Fruit fly (Drosophila melanogaster): ENCODE data around the gene CG10097.

The CG10097 gene

DNA sequence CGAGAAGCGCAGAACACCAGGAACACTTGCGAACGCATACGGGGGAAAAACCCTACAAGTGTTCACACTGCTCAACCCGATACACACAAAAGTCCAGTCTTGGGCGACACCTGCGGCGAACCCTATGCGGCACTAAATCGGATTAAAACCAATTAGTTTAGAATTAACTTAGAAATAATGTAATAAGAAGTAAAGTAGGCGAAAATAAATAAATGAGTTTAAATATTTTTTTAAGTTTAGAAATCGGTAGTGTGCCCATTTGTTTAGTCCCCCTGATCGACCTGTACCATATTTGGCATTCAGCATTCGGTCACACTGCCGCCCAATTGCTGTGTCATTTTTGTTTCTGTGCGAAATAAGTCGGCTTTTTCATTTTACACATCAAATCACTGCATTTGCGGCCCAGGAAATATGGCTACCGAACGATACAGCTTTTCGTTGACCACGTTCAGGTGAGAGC is 35.3 kb upstream of the CG10097 start, which contains the start of gene Prosalpha2 (continued):
- TF ChIP-seq vri (GFP tag; optimal IDR thresholded peaks at IDR 0.05): no peak
- TF ChIP-seq CG11902 (GFP tag; optimal IDR thresholded peaks at IDR 0.05): no peak
- TF ChIP-seq salr (GFP tag; optimal IDR thresholded peaks at IDR 0.05): no peak
- no peak for TF ChIP-seq Met (GFP tag; optimal IDR thresholded peaks at IDR 0.05)
- TF ChIP-seq CG10631 (GFP tag; optimal IDR thresholded peaks at IDR 0.05): no peak
- no peak for TF ChIP-seq Hr39 (GFP tag; optimal IDR thresholded peaks at IDR 0.05)
- TF ChIP-seq svp (GFP tag): no peak
- peak; percentile 16 for TF ChIP-seq CG34406 (GFP tag; optimal IDR thresholded peaks at IDR 0.05)

DNA sequence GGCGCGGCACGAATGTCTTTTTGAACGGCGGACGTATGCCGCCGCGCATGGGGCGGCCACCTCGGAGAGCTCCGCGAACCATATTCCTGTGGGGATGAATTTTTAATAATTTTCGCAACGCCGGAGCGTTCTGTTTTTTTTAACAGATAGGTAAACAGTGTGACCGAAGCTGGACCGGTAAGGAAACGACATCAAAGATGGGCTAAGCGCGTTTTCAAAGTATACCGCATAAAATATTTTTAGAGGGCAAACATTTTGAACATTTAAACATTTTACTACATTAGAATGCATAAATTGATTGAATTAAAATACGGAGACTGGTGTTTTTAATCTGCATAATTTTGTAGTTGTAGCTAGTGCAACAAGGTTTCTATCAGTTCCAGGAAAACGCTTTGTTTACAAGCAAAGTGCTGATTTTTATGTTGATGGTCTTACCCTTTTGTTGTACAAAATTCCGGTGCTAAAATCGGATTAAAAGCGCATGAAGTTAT is 33.4 kb upstream of the CG10097 start, which contains the start of the genes CG5641 and CG5245:
Gene CG5641 (minus strand): TSS at position 163 of the 491 bp plus-strand sequence.
Gene CG5245 (plus strand): TSS at position 441 of the 491 bp plus-strand sequence.
- TF ChIP-seq acj6 (GFP tag; optimal IDR thresholded peaks at IDR 0.05): no peak
- peak; percentile 17 for TF ChIP-seq Sox14 (GFP tag; optimal IDR thresholded peaks at IDR 0.05)

DNA sequence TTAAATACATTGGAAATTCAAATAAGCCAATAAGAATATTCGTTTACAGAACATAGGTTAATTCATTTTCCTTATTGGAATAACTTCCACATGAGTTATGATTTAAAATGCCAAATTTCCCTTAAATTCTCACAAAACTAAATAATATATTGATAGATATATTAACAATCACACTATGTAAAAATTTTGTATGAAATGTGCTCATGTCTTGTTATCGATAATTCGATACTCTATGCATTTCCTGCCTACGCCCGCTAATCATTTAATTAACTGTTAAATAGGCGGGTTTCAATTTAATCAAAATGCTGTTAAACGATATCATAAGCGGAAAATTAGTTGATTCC is 30.5 kb upstream of the CG10097 start, which contains the start of gene NANS:
Gene NANS (plus strand): TSS at position 269 of the 344 bp plus-strand sequence.
- peak; percentile 17 for TF ChIP-seq CG6854 (GFP tag; optimal IDR thresholded peaks at IDR 0.05)
- TF ChIP-seq CG8632 (GFP tag; optimal IDR thresholded peaks at IDR 0.05): no peak
- no peak for TF ChIP-seq Eip78C (GFP tag)
- no peak for TF ChIP-seq CG3032 (tag; optimal IDR thresholded peaks at IDR 0.05)
- TF ChIP-seq CG10669 (GFP tag; optimal IDR thresholded peaks at IDR 0.05): no peak
- TF ChIP-seq Sox14 (GFP tag; optimal IDR thresholded peaks at IDR 0.05): no peak
- no peak for TF ChIP-seq Hr4 (GFP tag; optimal IDR thresholded peaks at IDR 0.05)
- no peak for TF ChIP-seq fd59A (GFP tag; optimal IDR thresholded peaks at IDR 0.05)

DNA sequence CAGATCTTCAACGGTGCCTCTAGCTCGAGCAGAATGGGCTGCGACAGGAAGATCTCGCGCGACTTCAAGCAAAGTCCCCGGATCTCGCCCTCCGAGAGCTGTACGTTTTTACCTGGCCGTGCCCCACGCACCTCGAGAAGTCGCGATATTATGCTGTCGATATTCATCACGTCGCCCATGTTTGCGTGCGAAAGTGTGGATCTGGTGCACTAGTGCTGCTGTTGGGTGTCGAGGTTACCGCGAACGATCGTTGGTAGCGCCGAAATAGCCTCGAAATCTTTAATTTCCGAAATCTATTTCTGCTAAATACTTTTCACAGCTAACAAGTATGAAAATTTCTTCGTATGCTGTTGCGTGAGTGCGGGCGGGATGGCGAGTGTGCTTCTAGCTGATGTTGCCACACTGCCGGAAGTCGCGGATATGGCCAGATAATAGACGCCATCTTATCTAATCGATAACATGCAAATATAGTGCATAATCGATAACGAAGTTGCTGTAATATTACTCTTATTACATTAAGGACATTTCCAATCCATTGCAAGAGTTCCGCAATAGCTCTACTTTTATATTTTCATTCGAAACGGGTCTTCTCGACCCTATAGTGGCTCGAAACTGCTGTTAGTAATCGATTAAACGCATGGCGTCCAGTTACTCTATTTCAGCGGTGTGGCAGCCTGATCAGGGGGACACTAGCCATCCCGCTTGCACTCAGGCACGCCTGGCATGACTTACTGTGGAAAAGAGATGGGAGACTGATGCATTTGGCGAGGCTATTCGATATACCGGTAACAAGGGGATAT is 29.9 kb upstream of the CG10097 start, which contains the start of gene Pp1-87B:
Gene Pp1-87B (minus strand): TSS at position 408 of the 800 bp plus-strand sequence.
- TF ChIP-seq Eip93F (GFP tag; optimal IDR thresholded peaks at IDR 0.05) (no peak), esn (GFP tag; optimal IDR thresholded peaks at IDR 0.05) (peak; percentile 17), Hr4 (GFP tag; optimal IDR thresholded peaks at IDR 0.05) (no peak), CG3032 (tag; optimal IDR thresholded peaks at IDR 0.05) (peak; percentile 5), Eip75B (GFP tag; optimal IDR thresholded peaks at IDR 0.05) (no peak), lz (GFP tag; optimal IDR thresholded peaks at IDR 0.05) (no peak), CG31627 (GFP tag; optimal IDR thresholded peaks at IDR 0.05) (peak; percentile 29), Eip78C (GFP tag) (peak; percentile 69), CG1621 (tag; optimal IDR thresholded peaks at IDR 0.05) (peak; percentile 20)

DNA sequence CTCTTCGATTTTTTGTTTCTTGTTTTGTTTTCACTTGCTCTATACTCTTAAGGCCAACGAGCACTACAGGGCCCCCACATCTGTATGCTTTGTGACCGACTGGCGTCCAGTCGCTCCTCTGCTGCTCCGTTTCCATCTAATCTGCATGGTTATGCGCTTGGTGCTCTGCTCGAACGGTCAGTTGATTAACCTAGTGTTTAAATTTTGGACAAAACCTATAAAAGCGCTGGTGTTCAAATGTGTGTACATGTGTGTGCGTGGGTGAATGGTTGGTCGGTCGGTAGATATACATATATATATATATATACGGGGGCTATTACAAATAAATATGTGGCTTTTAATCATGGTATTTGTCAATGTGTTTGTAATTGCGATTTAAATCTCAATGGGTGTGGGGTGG is 28.2 kb upstream of the CG10097 start:
- TF ChIP-seq CG31627 (GFP tag; optimal IDR thresholded peaks at IDR 0.05) (no peak), CG3919 (GFP tag; optimal IDR thresholded peaks at IDR 0.05) (no peak), CG4318 (GFP tag; optimal IDR thresholded peaks at IDR 0.05) (no peak), CG32006 (GFP tag; optimal IDR thresholded peaks at IDR 0.05) (no peak), CG6163 (GFP tag; IDR thresholded peaks at IDR 0.05) (no peak), Eip93F (GFP tag; optimal IDR thresholded peaks at IDR 0.05) (no peak), net (GFP tag; optimal IDR thresholded peaks at IDR 0.05) (no peak), Met (GFP tag; optimal IDR thresholded peaks at IDR 0.05) (no peak), dac (GFP tag; optimal IDR thresholded peaks at IDR 0.05) (no peak), salr (GFP tag; optimal IDR thresholded peaks at IDR 0.05) (no peak), CG11902 (GFP tag; optimal IDR thresholded peaks at IDR 0.05) (no peak), fd59A (GFP tag; optimal IDR thresholded peaks at IDR 0.05) (no peak), CG8119 (GFP tag; IDR thresholded peaks at IDR 0.05) (no peak), Hr38 (GFP tag; optimal IDR thresholded peaks at IDR 0.05) (no peak), fd85E (GFP tag; optimal IDR thresholded peaks at IDR 0.05) (no peak)
